Worm (Caenorhabditis elegans) whole organism, L3 larva: ENCODE results near the gene rps-30.
A peak's percentile ranks its signal among the peaks of the same experiment; 100 is the strongest.

Source experiments
- R02D3.7 ChIP-seq: fragments of 150-350 bp; optimal IDR thresholded peaks from 2 replicates; lab custom pipeline; 2014; ENCODE audit warnings: missing biosample characterization, missing genetic modification characterization
- ZK546.5 ChIP-seq: sonication (generic microtip); optimal IDR thresholded peaks from 2 replicates; lab custom pipeline; 2017; ENCODE audit warnings: missing biosample characterization, missing genetic modification characterization
- aly-2 ChIP-seq: fragments of 150-350 bp; optimal IDR thresholded peaks from 2 replicates; lab custom pipeline; 2014; ENCODE audit warnings: missing biosample characterization, missing genetic modification characterization
- ama-1 ChIP-seq: fragments of 150-350 bp; optimal IDR thresholded peaks from 2 replicates; lab custom pipeline; 2018
- ceh-16 ChIP-seq: sonication (generic microtip); optimal IDR thresholded peaks from 2 replicates; lab custom pipeline; 2017; ENCODE audit warnings: missing biosample characterization, missing genetic modification characterization
- ceh-28 ChIP-seq: fragments of 150-350 bp; optimal IDR thresholded peaks from 2 replicates; lab custom pipeline; 2014; ENCODE audit warnings: missing biosample characterization, missing genetic modification reagents, missing genetic modification characterization
- ceh-82 ChIP-seq: fragments of 150-350 bp; optimal IDR thresholded peaks from 2 replicates; lab custom pipeline; 2014; ENCODE audit warnings: missing biosample characterization, missing genetic modification characterization
- ceh-9 ChIP-seq: sonication (generic microtip); optimal IDR thresholded peaks from 2 replicates; lab custom pipeline; 2018; ENCODE audit warnings: missing biosample characterization, missing genetic modification characterization
- daf-12 ChIP-seq: fragments of 150-350 bp; optimal IDR thresholded peaks from 2 replicates; lab custom pipeline; 2014; ENCODE audit warnings: missing biosample characterization, missing genetic modification reagents, missing genetic modification characterization
- egl-27 ChIP-seq: sonication (generic microtip); optimal IDR thresholded peaks from 4 replicates; lab custom pipeline; 2017; ENCODE audit warnings: missing biosample characterization, missing genetic modification reagents, missing genetic modification characterization
- egl-5 ChIP-seq: fragments of 150-350 bp; optimal IDR thresholded peaks from 2 replicates; lab custom pipeline; 2017; ENCODE audit warnings: missing biosample characterization, missing genetic modification reagents, missing genetic modification characterization, inconsistent platforms
- elt-1 ChIP-seq: fragments of 150-350 bp; optimal IDR thresholded peaks from 2 replicates; lab custom pipeline; 2014; ENCODE audit warnings: missing biosample characterization, missing genetic modification characterization
- elt-2 ChIP-seq: sonication (generic microtip); optimal IDR thresholded peaks from 2 replicates; lab custom pipeline; 2016; ENCODE audit warnings: missing genetic modification reagents, mild to moderate bottlenecking, missing genetic modification characterization, missing compliant biosample characterization
- elt-3 ChIP-seq, 3 experiments: fragments of 150-350 bp in 1 of 3; sonication (generic microtip) in 2 of 3; optimal IDR thresholded peaks; 2 replicates in 2 of 3; 4 replicates in 1 of 3; lab custom pipeline; 2014 to 2017; ENCODE audit warnings: missing biosample characterization in 3 of 3, missing genetic modification characterization in 3 of 3
- eor-1 ChIP-seq, 2 experiments: fragments of 150-350 bp; optimal IDR thresholded peaks; 2 replicates each; lab custom pipeline; 2014 to 2018; ENCODE audit warnings: missing biosample characterization in 2 of 2, missing genetic modification characterization in 2 of 2
- fkh-10 ChIP-seq: sonication (generic microtip); optimal IDR thresholded peaks from 2 replicates; lab custom pipeline; 2017; ENCODE audit warnings: missing biosample characterization, missing genetic modification reagents, missing genetic modification characterization
- fkh-2 ChIP-seq: fragments of 150-350 bp; optimal IDR thresholded peaks from 2 replicates; lab custom pipeline; 2014; ENCODE audit warnings: missing biosample characterization, missing genetic modification reagents, missing genetic modification characterization
- fos-1 ChIP-seq: fragments of 150-350 bp; optimal IDR thresholded peaks from 2 replicates; lab custom pipeline; 2014; ENCODE audit warnings: missing biosample characterization, missing genetic modification characterization
- hmg-11 ChIP-seq: sonication (generic microtip); optimal IDR thresholded peaks from 2 replicates; lab custom pipeline; 2016; ENCODE audit warnings: missing genetic modification characterization, missing compliant biosample characterization
- jun-1 ChIP-seq: fragments of 150-350 bp; optimal IDR thresholded peaks from 2 replicates; lab custom pipeline; 2014; ENCODE audit warnings: missing biosample characterization, missing genetic modification reagents, missing genetic modification characterization
- lin-15B ChIP-seq: fragments of 150-350 bp; optimal IDR thresholded peaks from 2 replicates; lab custom pipeline; 2014; ENCODE audit warnings: missing biosample characterization, missing genetic modification characterization
- lin-39 ChIP-seq: fragments of 150-350 bp; optimal IDR thresholded peaks from 2 replicates; lab custom pipeline; 2018; ENCODE audit warnings: missing biosample characterization, missing genetic modification reagents, missing genetic modification characterization
- lsy-12 ChIP-seq: sonication (generic microtip); optimal IDR thresholded peaks from 2 replicates; lab custom pipeline; 2016; ENCODE audit warnings: mild to moderate bottlenecking, missing genetic modification characterization, missing compliant biosample characterization
- mdl-1 ChIP-seq: fragments of 150-350 bp; optimal IDR thresholded peaks from 2 replicates; lab custom pipeline; 2014; ENCODE audit warnings: missing biosample characterization, missing genetic modification characterization
- mml-1 ChIP-seq: fragments of 150-350 bp; sonication (generic microtip); optimal IDR thresholded peaks from 3 replicates; lab custom pipeline; 2014; ENCODE audit warnings: missing biosample characterization, missing genetic modification characterization
- nfya-1 ChIP-seq: sonication (generic microtip); optimal IDR thresholded peaks from 2 replicates; lab custom pipeline; 2017; ENCODE audit warnings: missing genetic modification characterization, mild to moderate bottlenecking, missing compliant biosample characterization, antibody characterized with exemption, moderate library complexity; ENCODE audit not compliant: insufficient read depth
- nhr-11 ChIP-seq: fragments of 150-350 bp; optimal IDR thresholded peaks from 2 replicates; lab custom pipeline; 2014; ENCODE audit warnings: missing biosample characterization, missing genetic modification characterization
- nhr-23 ChIP-seq: fragments of 150-350 bp; optimal IDR thresholded peaks from 2 replicates; lab custom pipeline; 2014; ENCODE audit warnings: missing biosample characterization, missing genetic modification reagents, missing genetic modification characterization
- nhr-237 ChIP-seq: fragments of 150-350 bp; optimal IDR thresholded peaks from 2 replicates; lab custom pipeline; 2014; ENCODE audit warnings: missing biosample characterization, missing genetic modification characterization
- nhr-25 ChIP-seq: sonication (generic microtip); optimal IDR thresholded peaks from 2 replicates; lab custom pipeline; 2017; ENCODE audit warnings: missing biosample characterization, missing genetic modification characterization
- nhr-28 ChIP-seq: fragments of 150-350 bp; optimal IDR thresholded peaks from 2 replicates; lab custom pipeline; 2014; ENCODE audit warnings: missing biosample characterization, missing genetic modification characterization
- nhr-43 ChIP-seq: sonication (generic microtip); optimal IDR thresholded peaks from 2 replicates; lab custom pipeline; 2016; ENCODE audit warnings: mild to moderate bottlenecking, missing genetic modification characterization, missing compliant biosample characterization; ENCODE audit not compliant: poor library complexity, severe bottlenecking
- nhr-77 ChIP-seq: fragments of 150-350 bp; optimal IDR thresholded peaks from 2 replicates; lab custom pipeline; 2014; ENCODE audit warnings: missing biosample characterization, missing genetic modification characterization
- pha-4 ChIP-seq: fragments of 150-350 bp; optimal IDR thresholded peaks from 2 replicates; lab custom pipeline; 2014; ENCODE audit warnings: missing biosample characterization, missing genetic modification reagents, missing genetic modification characterization
- pqm-1 ChIP-seq: fragments of 150-350 bp; optimal IDR thresholded peaks from 2 replicates; lab custom pipeline; 2017; ENCODE audit warnings: missing biosample characterization, missing genetic modification characterization, inconsistent platforms
- skn-1 ChIP-seq: fragments of 150-350 bp; optimal IDR thresholded peaks from 2 replicates; lab custom pipeline; 2014; ENCODE audit warnings: missing biosample characterization, missing genetic modification characterization
- snpc-4 ChIP-seq: fragments of 150-350 bp; optimal IDR thresholded peaks from 2 replicates; lab custom pipeline; 2014; ENCODE audit warnings: missing biosample characterization, missing genetic modification characterization
- tbx-2 ChIP-seq: sonication (generic microtip); optimal IDR thresholded peaks from 2 replicates; lab custom pipeline; 2016; ENCODE audit warnings: mild to moderate bottlenecking, missing genetic modification characterization, missing compliant biosample characterization
- unc-39 ChIP-seq: sonication (generic microtip); optimal IDR thresholded peaks from 4 replicates; lab custom pipeline; 2017; ENCODE audit warnings: missing biosample characterization, missing genetic modification characterization
- unc-62 ChIP-seq: fragments of 150-350 bp; sonication (generic microtip); optimal IDR thresholded peaks from 4 replicates; lab custom pipeline; 2014; ENCODE audit warnings: missing biosample characterization, missing genetic modification reagents, missing genetic modification characterization
- zag-1 ChIP-seq: fragments of 150-350 bp; optimal IDR thresholded peaks from 2 replicates; lab custom pipeline; 2014; ENCODE audit warnings: missing biosample characterization, missing genetic modification characterization
- ztf-11 ChIP-seq: fragments of 150-350 bp; optimal IDR thresholded peaks from 2 replicates; lab custom pipeline; 2014; ENCODE audit warnings: missing biosample characterization, missing genetic modification characterization
- ztf-4 ChIP-seq: fragments of 150-350 bp; optimal IDR thresholded peaks from 2 replicates; lab custom pipeline; 2014; ENCODE audit warnings: missing biosample characterization, missing genetic modification characterization

Gene rps-30

ce11 chrV:7776029-7776628, at the start of gene rps-30, which contains the start of gene rpl-39:
Gene rps-30, plus strand, starts transcription at chrV:7776578.
Gene rpl-39, minus strand, starts transcription at chrV:7776079.
- TF ChIP-seq nfya-1 (tag; lab: Kevin White, UChicago): peak; percentile 92
- peak; percentile 41 for TF ChIP-seq tbx-2 (tag; lab: Kevin White, UChicago)
- TF ChIP-seq elt-2 (tag; lab: Kevin White, UChicago): peak; percentile 65
- TF ChIP-seq pqm-1 (tag; lab: Kevin White, UChicago): peak; percentile 69
- TF ChIP-seq ceh-28 (tag; lab: Kevin White, UChicago): peak; percentile 43
- no peak for TF ChIP-seq nhr-237 (tag; lab: Kevin White, UChicago)
- peak; percentile 54 for TF ChIP-seq nhr-77 (tag; lab: Kevin White, UChicago)
- TF ChIP-seq lsy-12 (tag; lab: Kevin White, UChicago): peak; percentile 70
- TF ChIP-seq hmg-11 (tag; lab: Kevin White, UChicago): peak; percentile 89
- peak; percentile 94 for TF ChIP-seq pha-4 (tag; lab: Kevin White, UChicago)
- peak; percentile 49 for TF ChIP-seq nhr-43 (tag; lab: Kevin White, UChicago)
- no peak for TF ChIP-seq ceh-16 (tag; lab: Kevin White, UChicago)
- peak; percentile 91 for TF ChIP-seq lin-15B (tag; lab: Kevin White, UChicago)
- no peak for TF ChIP-seq eor-1 (tag; optimal IDR thresholded peaks at IDR 0.05; lab: Kevin White, UChicago)
- peak; percentile 88 for TF ChIP-seq nhr-25
- TF ChIP-seq lin-39 (tag; lab: Kevin White, UChicago): peak; percentile 93
- TF ChIP-seq elt-3 (tag; optimal IDR thresholded peaks at IDR 0.05; lab: Kevin White, UChicago): peak in 1 of 3 experiments; percentile 77
- TF ChIP-seq mml-1 (tag; lab: Kevin White, UChicago): no peak
- TF ChIP-seq elt-1 (tag; lab: Kevin White, UChicago): peak; percentile 25
- TF ChIP-seq fkh-10 (GFP tag; lab: Kevin White, UChicago): peak; percentile 19
- TF ChIP-seq nhr-23 (tag; lab: Kevin White, UChicago): peak; percentile 88
- peak; percentile 59 for TF ChIP-seq ama-1
- TF ChIP-seq fkh-2 (tag; lab: Kevin White, UChicago): no peak
- TF ChIP-seq R02D3.7: peak; percentile 91
- no peak for TF ChIP-seq daf-12 (tag; lab: Kevin White, UChicago)
- peak; percentile 53 for TF ChIP-seq nhr-11 (tag; lab: Kevin White, UChicago)
- no peak for TF ChIP-seq nhr-28
- TF ChIP-seq ceh-82 (tag; lab: Kevin White, UChicago): peak; percentile 77
- TF ChIP-seq jun-1 (tag; lab: Kevin White, UChicago): peak; percentile 66
- no peak for TF ChIP-seq ztf-4 (tag; lab: Kevin White, UChicago)
- TF ChIP-seq ztf-11 (tag; lab: Kevin White, UChicago): no peak
- TF ChIP-seq skn-1: peak; percentile 73
- no peak for TF ChIP-seq unc-62 (GFP tag; lab: Kevin White, UChicago)
- TF ChIP-seq egl-27 (tag; lab: Kevin White, UChicago): no peak
- peak; percentile 62 for TF ChIP-seq snpc-4 (tag; lab: Kevin White, UChicago)
- no peak for TF ChIP-seq ceh-9 (tag; lab: Kevin White, UChicago)

ce11 chrV:7726927-7727326, 49.5 kb upstream of the rps-30 start:
- TF ChIP-seq R02D3.7: no peak
- TF ChIP-seq nfya-1 (tag; lab: Kevin White, UChicago): peak; percentile 18

- TF ChIP-seq lin-15B (tag; lab: Kevin White, UChicago): peak; percentile 56
- no peak for TF ChIP-seq fos-1 (tag; lab: Kevin White, UChicago)
- TF ChIP-seq ZK546.5 (tag; lab: Kevin White, UChicago): no peak
- peak; percentile 41 for TF ChIP-seq egl-5 (tag; lab: Kevin White, UChicago)
- TF ChIP-seq nhr-25: peak; percentile 69
- TF ChIP-seq ceh-16 (tag; lab: Kevin White, UChicago): no peak
- no peak for TF ChIP-seq unc-39
- TF ChIP-seq tbx-2 (tag; lab: Kevin White, UChicago): peak; percentile 91
- peak; percentile 55 for TF ChIP-seq ceh-82 (tag; lab: Kevin White, UChicago)
- no peak for TF ChIP-seq elt-1 (tag; lab: Kevin White, UChicago)
- no peak for TF ChIP-seq nhr-237 (tag; lab: Kevin White, UChicago)
- no peak for TF ChIP-seq elt-3 (tag; optimal IDR thresholded peaks at IDR 0.05; lab: Kevin White, UChicago)
- TF ChIP-seq snpc-4 (tag; lab: Kevin White, UChicago): no peak
- no peak for TF ChIP-seq nhr-77 (tag; lab: Kevin White, UChicago)
- no peak for TF ChIP-seq fkh-2 (tag; lab: Kevin White, UChicago)
- TF ChIP-seq elt-2 (tag; lab: Kevin White, UChicago): peak; percentile 57
- TF ChIP-seq hmg-11 (tag; lab: Kevin White, UChicago): peak; percentile 80
- TF ChIP-seq mdl-1 (tag; lab: Kevin White, UChicago): peak; percentile 38
- TF ChIP-seq lin-39 (tag; lab: Kevin White, UChicago): peak; percentile 72
- no peak for TF ChIP-seq nhr-28
- TF ChIP-seq ceh-9 (tag; lab: Kevin White, UChicago): no peak
- peak; percentile 5 for TF ChIP-seq R02D3.7
- peak; percentile 76 for TF ChIP-seq ceh-28 (tag; lab: Kevin White, UChicago)
- TF ChIP-seq pha-4 (tag; lab: Kevin White, UChicago): peak; percentile 26
- peak; percentile 89 for TF ChIP-seq nfya-1 (tag; lab: Kevin White, UChicago)
- no peak for TF ChIP-seq mml-1 (tag; lab: Kevin White, UChicago)
- peak; percentile 46 for TF ChIP-seq nhr-11 (tag; lab: Kevin White, UChicago)
- TF ChIP-seq ama-1: no peak
- TF ChIP-seq aly-2 (tag; lab: Kevin White, UChicago): no peak
- no peak for TF ChIP-seq nhr-43 (tag; lab: Kevin White, UChicago)
- no peak for TF ChIP-seq unc-62 (GFP tag; lab: Kevin White, UChicago)
- TF ChIP-seq zag-1 (tag; lab: Kevin White, UChicago): peak; percentile 39
Observed at ce11 chrV:7728003-7728678, 48.2 kb upstream of the rps-30 start.
